Fruit fly (Drosophila melanogaster) whole organism, embryonic: Measurements from ENCODE around the gene CG5171.

ENCODE experiments used
- Atf3 ChIP-seq: fragments of 200-800 bp; sonication (Bioruptor generic); optimal IDR thresholded peaks from 3 replicates; lab custom pipeline; 2016; ENCODE audit warnings: missing biosample characterization, missing genetic modification characterization
- Blimp-1 ChIP-seq: fragments of 200-800 bp; sonication (Bioruptor generic); optimal IDR thresholded peaks from 3 replicates; lab custom pipeline; 2018; ENCODE audit warnings: missing biosample characterization, missing genetic modification characterization, mild to moderate bottlenecking, moderate library complexity, missing genetic modification reagents
- CG10267 ChIP-seq: fragments of 200-800 bp; sonication (Bioruptor generic); optimal IDR thresholded peaks from 2 replicates; lab custom pipeline; 2018; ENCODE audit warnings: missing biosample characterization, mild to moderate bottlenecking, missing genetic modification characterization, moderate library complexity
- CG12236 ChIP-seq: fragments of 200-800 bp; sonication (Bioruptor generic); optimal IDR thresholded peaks from 2 replicates; lab custom pipeline; 2016; ENCODE audit warnings: missing biosample characterization, missing genetic modification characterization
- CG12299 ChIP-seq: fragments of 200-800 bp; sonication (Bioruptor generic); optimal IDR thresholded peaks from 2 replicates; lab custom pipeline; 2018; ENCODE audit warnings: missing biosample characterization, mild to moderate bottlenecking, missing genetic modification characterization
- CG14710 ChIP-seq: fragments of 200-800 bp; sonication (Bioruptor generic); optimal IDR thresholded peaks from 3 replicates; lab custom pipeline; 2019; ENCODE audit warnings: missing biosample characterization, mild to moderate bottlenecking, missing genetic modification characterization, moderate library complexity
- CG16863 ChIP-seq: fragments of 200-800 bp; sonication (Bioruptor generic); optimal IDR thresholded peaks from 3 replicates; lab custom pipeline; 2016; ENCODE audit warnings: missing biosample characterization, missing genetic modification characterization
- CG17328 ChIP-seq: fragments of 200-800 bp; sonication (Bioruptor generic); IDR thresholded peaks from 2 replicates; pipeline ENCODE4 v1.3.6; 2022; ENCODE audit warnings: missing biosample characterization, missing genetic modification characterization
- CG2202 ChIP-seq: fragments of 200-800 bp; sonication (Bioruptor generic); optimal IDR thresholded peaks from 2 replicates; lab custom pipeline; 2018; ENCODE audit warnings: missing biosample characterization, mild to moderate bottlenecking, missing genetic modification characterization
- CG42726 ChIP-seq: fragments of 200-800 bp; sonication (Bioruptor generic); IDR thresholded peaks from 2 replicates; pipeline ENCODE4 v1.3.6; 2022; ENCODE audit warnings: missing biosample characterization, missing genetic modification characterization; ENCODE audit not compliant: partially characterized antibody
- CG4617 ChIP-seq: fragments of 200-800 bp; sonication (Bioruptor generic); optimal IDR thresholded peaks from 3 replicates; lab custom pipeline; 2016; ENCODE audit warnings: missing biosample characterization, missing genetic modification characterization, borderline replicate concordance
- CG6689 ChIP-seq: fragments of 200-800 bp; sonication (Bioruptor generic); IDR thresholded peaks from 2 replicates; pipeline ENCODE4 v1.3.6; 2022; ENCODE audit warnings: missing biosample characterization, missing genetic modification characterization
- CG7357 ChIP-seq: fragments of 200-800 bp; sonication (Bioruptor generic); IDR thresholded peaks from 3 replicates; pipeline ENCODE4 v1.3.6; 2022; ENCODE audit warnings: missing biosample characterization, missing genetic modification characterization
- CG7963 ChIP-seq: fragments of 200-800 bp; sonication (Bioruptor generic); IDR thresholded peaks from 3 replicates; pipeline ENCODE4 v1.3.6; 2022; ENCODE audit warnings: missing biosample characterization, missing genetic modification characterization; ENCODE audit not compliant: partially characterized antibody
- CG8290 ChIP-seq, 3 experiments: fragments of 200-800 bp; sonication (Bioruptor generic); optimal IDR thresholded peaks; 2 replicates each; lab custom pipeline; 2016 to 2019; ENCODE audit warnings: missing biosample characterization in 3 of 3, missing genetic modification characterization in 3 of 3, mild to moderate bottlenecking in 2 of 3, moderate library complexity in 1 of 3
- CTCF ChIP-seq: fragments of 200-800 bp; sonication (Bioruptor generic); optimal IDR thresholded peaks from 2 replicates; lab custom pipeline; 2017; ENCODE audit warnings: missing biosample characterization, mild to moderate bottlenecking, missing genetic modification characterization, moderate library complexity
- Dfd ChIP-seq, 2 experiments: fragments of >200 bp; optimal IDR thresholded peaks; 2 replicates each; lab custom pipeline; 2017; ENCODE audit warnings: missing biosample characterization in 2 of 2, missing genetic modification characterization in 2 of 2
- Doc2 ChIP-seq: fragments of 200-800 bp; sonication (Bioruptor generic); IDR thresholded peaks from 2 replicates; pipeline ENCODE4 v1.3.6; 2022; ENCODE audit warnings: missing biosample characterization, missing genetic modification characterization
- Dref ChIP-seq: fragments of 200-800 bp; sonication (Bioruptor generic); IDR thresholded peaks from 2 replicates; pipeline ENCODE4 v1.3.6; 2022; ENCODE audit warnings: missing biosample characterization, missing genetic modification characterization
- Fer3 ChIP-seq: fragments of 200-800 bp; sonication (Bioruptor generic); optimal IDR thresholded peaks from 2 replicates; lab custom pipeline; 2018; ENCODE audit warnings: missing biosample characterization, mild to moderate bottlenecking, missing genetic modification characterization, moderate library complexity
- HLH54F ChIP-seq: fragments of 200-800 bp; sonication (Bioruptor generic); optimal IDR thresholded peaks from 3 replicates; lab custom pipeline; 2016; ENCODE audit warnings: missing biosample characterization, missing genetic modification characterization
- Hey ChIP-seq: fragments of 200-800 bp; sonication (Bioruptor generic); optimal IDR thresholded peaks from 3 replicates; lab custom pipeline; 2018; ENCODE audit warnings: missing biosample characterization, mild to moderate bottlenecking, missing genetic modification characterization
- HmgZ ChIP-seq: fragments of 200-800 bp; sonication (Bioruptor generic); optimal IDR thresholded peaks from 2 replicates; lab custom pipeline; 2018; ENCODE audit warnings: missing biosample characterization, mild to moderate bottlenecking, missing genetic modification characterization
- Lpt ChIP-seq: fragments of >200 bp; optimal IDR thresholded peaks from 2 replicates; lab custom pipeline; 2018; ENCODE audit warnings: missing biosample characterization, missing genetic modification characterization
- NfI ChIP-seq: fragments of 200-800 bp; sonication (Bioruptor generic); optimal IDR thresholded peaks from 3 replicates; lab custom pipeline; 2018; ENCODE audit warnings: missing biosample characterization, mild to moderate bottlenecking, missing genetic modification characterization, moderate library complexity
- Pdp1 ChIP-seq, 2 experiments: fragments of 200-800 bp; sonication (Bioruptor generic); optimal IDR thresholded peaks; 3 replicates each; lab custom pipeline; 2016; ENCODE audit warnings: missing biosample characterization in 2 of 2, missing genetic modification characterization in 2 of 2, mild to moderate bottlenecking in 1 of 2, moderate library complexity in 1 of 2
- Sox100B ChIP-seq: fragments of 200-800 bp; sonication (Bioruptor generic); optimal IDR thresholded peaks from 3 replicates; lab custom pipeline; 2018; ENCODE audit warnings: missing biosample characterization, mild to moderate bottlenecking, missing genetic modification characterization
- Stat92E ChIP-seq, 3 experiments: fragments of >200 bp in 2 of 3; fragments of 200-800 bp in 1 of 3; sonication (Bioruptor generic) in 1 of 3; optimal IDR thresholded peaks; 2 replicates each; lab custom pipeline; 2017 to 2019; ENCODE audit warnings: missing biosample characterization in 3 of 3, missing genetic modification characterization in 3 of 3, mild to moderate bottlenecking in 1 of 3, moderate library complexity in 1 of 3
- Taf1 ChIP-seq: fragments of 200-800 bp; sonication (Bioruptor generic); IDR thresholded peaks from 2 replicates; pipeline ENCODE4 v1.3.6; 2022; ENCODE audit warnings: missing biosample characterization, missing genetic modification characterization
- Xbp1 ChIP-seq: fragments of 200-800 bp; sonication (Bioruptor generic); optimal IDR thresholded peaks from 3 replicates; lab custom pipeline; 2016; ENCODE audit warnings: missing biosample characterization, mild to moderate bottlenecking, missing genetic modification characterization
- ara ChIP-seq: fragments of 200-800 bp; sonication (Bioruptor generic); IDR thresholded peaks from 2 replicates; pipeline ENCODE4 v1.3.6; 2022; ENCODE audit warnings: missing biosample characterization, missing genetic modification characterization
- chn ChIP-seq: fragments of 200-800 bp; sonication (Bioruptor generic); optimal IDR thresholded peaks from 2 replicates; lab custom pipeline; 2016; ENCODE audit warnings: missing biosample characterization, missing genetic modification characterization
- danr ChIP-seq: fragments of 200-800 bp; sonication (Bioruptor generic); IDR thresholded peaks from 2 replicates; pipeline ENCODE4 v1.3.6; 2022; ENCODE audit warnings: missing biosample characterization, missing genetic modification characterization
- disco-r ChIP-seq: fragments of 200-800 bp; sonication (Bioruptor generic); optimal IDR thresholded peaks from 2 replicates; lab custom pipeline; 2016; ENCODE audit warnings: missing biosample characterization, missing genetic modification characterization
- dmrt11E ChIP-seq: fragments of 200-800 bp; sonication (Bioruptor generic); optimal IDR thresholded peaks from 3 replicates; lab custom pipeline; 2018; ENCODE audit warnings: missing biosample characterization, mild to moderate bottlenecking, missing genetic modification characterization, moderate library complexity
- ewg ChIP-seq: fragments of 200-800 bp; sonication (Bioruptor generic); optimal IDR thresholded peaks from 3 replicates; lab custom pipeline; 2017; ENCODE audit warnings: mild to moderate bottlenecking, missing biosample characterization, missing genetic modification reagents, missing genetic modification characterization
- hb ChIP-seq: fragments of 200-800 bp; sonication (Bioruptor generic); IDR thresholded peaks from 3 replicates; pipeline ENCODE4 v1.3.6; 2022; ENCODE audit warnings: missing biosample characterization, missing genetic modification characterization; ENCODE audit not compliant: partially characterized antibody
- inv ChIP-seq: fragments of 200-800 bp; sonication (Bioruptor generic); IDR thresholded peaks from 2 replicates; pipeline ENCODE4 v1.3.6; 2022; ENCODE audit warnings: missing biosample characterization, missing genetic modification characterization; ENCODE audit not compliant: partially characterized antibody
- kah ChIP-seq: fragments of 200-800 bp; sonication (Bioruptor generic); optimal IDR thresholded peaks from 2 replicates; lab custom pipeline; 2018; ENCODE audit warnings: missing biosample characterization, mild to moderate bottlenecking, missing genetic modification characterization
- kay ChIP-seq: fragments of 200-800 bp; sonication (Bioruptor generic); optimal IDR thresholded peaks from 2 replicates; lab custom pipeline; 2016; ENCODE audit warnings: missing biosample characterization, missing genetic modification characterization
- klu ChIP-seq: fragments of 200-800 bp; sonication (Bioruptor generic); IDR thresholded peaks from 2 replicates; pipeline ENCODE4 v1.3.6; 2022; ENCODE audit warnings: missing biosample characterization, missing genetic modification characterization
- lbe ChIP-seq: fragments of 200-800 bp; sonication (Bioruptor generic); optimal IDR thresholded peaks from 2 replicates; lab custom pipeline; 2016; ENCODE audit warnings: missing biosample characterization, mild to moderate bottlenecking, missing genetic modification characterization
- nerfin-1 ChIP-seq: fragments of 200-800 bp; sonication (Bioruptor generic); optimal IDR thresholded peaks from 3 replicates; lab custom pipeline; 2019; ENCODE audit warnings: missing biosample characterization, mild to moderate bottlenecking, missing genetic modification characterization, moderate library complexity
- otp ChIP-seq: fragments of 200-800 bp; sonication (Bioruptor generic); IDR thresholded peaks from 3 replicates; pipeline ENCODE4, ENCODE4 v1.3.6; 2022; ENCODE audit warnings: missing biosample characterization, missing genetic modification characterization
- pb ChIP-seq: fragments of 200-800 bp; sonication (Bioruptor generic); optimal IDR thresholded peaks from 3 replicates; lab custom pipeline; 2016; ENCODE audit warnings: missing biosample characterization, missing genetic modification characterization
- pfk ChIP-seq: fragments of 200-800 bp; sonication (Bioruptor generic); optimal IDR thresholded peaks from 2 replicates; lab custom pipeline; 2018; ENCODE audit warnings: missing biosample characterization, mild to moderate bottlenecking, missing genetic modification characterization, moderate library complexity
- prd ChIP-seq, 3 experiments: fragments of >200 bp in 2 of 3; fragments of 200-800 bp in 1 of 3; sonication (Bioruptor generic) in 1 of 3; optimal IDR thresholded peaks in 2 of 3; IDR thresholded peaks in 1 of 3; 2 replicates in 2 of 3; 3 replicates in 1 of 3; pipeline versions ENCODE4 v1.3.6 to Lab custom; 2017 to 2022; ENCODE audit warnings: missing biosample characterization in 1 of 3, missing genetic modification characterization in 1 of 3
- pum ChIP-seq: fragments of 200-800 bp; sonication (Bioruptor generic); optimal IDR thresholded peaks from 2 replicates; lab custom pipeline; 2016; ENCODE audit warnings: missing biosample characterization, missing genetic modification characterization
- repo ChIP-seq: fragments of 200-800 bp; sonication (Bioruptor generic); optimal IDR thresholded peaks from 2 replicates; lab custom pipeline; 2016; ENCODE audit warnings: missing biosample characterization, missing genetic modification characterization
- wek ChIP-seq: fragments of 200-800 bp; sonication (Bioruptor generic); optimal IDR thresholded peaks from 3 replicates; lab custom pipeline; 2018; ENCODE audit warnings: missing biosample characterization, mild to moderate bottlenecking, missing genetic modification characterization, moderate library complexity

The CG5171 gene

dm6 chr2L:7395813-7396212 lies 5.3 kb upstream of the CG5171 start (continued):
- no peak for TF ChIP-seq otp (GFP tag; lab: Robert Waterston, UW)
- TF ChIP-seq hb (GFP tag; lab: Robert Waterston, UW), result no peak
- no peak for TF ChIP-seq Pdp1 (GFP tag; optimal IDR thresholded peaks at IDR 0.05; lab: Kevin White, UChicago)
- no peak for TF ChIP-seq inv (GFP tag; lab: Robert Waterston, UW)
- no peak for TF ChIP-seq CG7357 (GFP tag; lab: Robert Waterston, UW)
- no peak for TF ChIP-seq danr (GFP tag; lab: Robert Waterston, UW)
- no peak for TF ChIP-seq wek (GFP tag; lab: Kevin White, UChicago)
- no peak for TF ChIP-seq HmgZ
- no peak for TF ChIP-seq pfk (GFP tag; lab: Kevin White, UChicago)
- no peak for TF ChIP-seq CG12299 (tag; lab: Kevin White, UChicago)
- TF ChIP-seq CG4617 (GFP tag; lab: Kevin White, UChicago), result no peak
- no peak for TF ChIP-seq disco-r (GFP tag; lab: Kevin White, UChicago)
- TF ChIP-seq Dref, result no peak
- no peak for TF ChIP-seq kay (GFP tag; lab: Kevin White, UChicago)
- TF ChIP-seq NfI (GFP tag; lab: Kevin White, UChicago), result peak; percentile 59
- TF ChIP-seq CG42726 (GFP tag; lab: Robert Waterston, UW), result no peak
- TF ChIP-seq kah, result no peak
- no peak for TF ChIP-seq Doc2
- no peak for TF ChIP-seq dmrt11E (tag; lab: Kevin White, UChicago)
- no peak for TF ChIP-seq CG7963
- TF ChIP-seq CG8290 (GFP tag; optimal IDR thresholded peaks at IDR 0.05; lab: Kevin White, UChicago), result no peak
- TF ChIP-seq CG8290 (tag; optimal IDR thresholded peaks at IDR 0.05; lab: Kevin White, UChicago), result no peak
- TF ChIP-seq nerfin-1 (tag; lab: Kevin White, UChicago), result no peak
- peak; percentile 50 for TF ChIP-seq Blimp-1 (GFP tag; lab: Kevin White, UChicago)
- TF ChIP-seq repo (GFP tag; lab: Kevin White, UChicago), result no peak
- no peak for TF ChIP-seq chn (GFP tag; lab: Kevin White, UChicago)
- no peak for TF ChIP-seq CTCF
- no peak for TF ChIP-seq Lpt (GFP tag; lab: Kevin White, UChicago)
- TF ChIP-seq klu (GFP tag; lab: Robert Waterston, UW), result peak; percentile 44; the same call in 1 of the 2 replicates
- no peak for TF ChIP-seq Taf1 (GFP tag; lab: Robert Waterston, UW)
- peak; percentile 66 for TF ChIP-seq Sox100B (GFP tag; lab: Kevin White, UChicago)
- TF ChIP-seq Atf3 (GFP tag; lab: Kevin White, UChicago), result no peak
- no peak for TF ChIP-seq lbe (GFP tag; lab: Kevin White, UChicago)
- no peak for TF ChIP-seq ara (GFP tag; lab: Robert Waterston, UW)
- no peak for TF ChIP-seq Stat92E (GFP tag; optimal IDR thresholded peaks at IDR 0.05; lab: Kevin White, UChicago)
- TF ChIP-seq CG16863 (GFP tag; lab: Kevin White, UChicago), result no peak
- peak; percentile 24 for TF ChIP-seq ewg
- TF ChIP-seq CG2202 (tag; lab: Kevin White, UChicago), result no peak
- no peak for TF ChIP-seq prd (optimal IDR thresholded peaks at IDR 0.05; lab: Kevin White, UChicago)
- peak; percentile 57; the same call in 1 of the 3 replicates for TF ChIP-seq prd (GFP tag; IDR thresholded peaks at IDR 0.05; lab: Robert Waterston, UW)
- no peak for TF ChIP-seq CG12236 (GFP tag; lab: Kevin White, UChicago)
- no peak for TF ChIP-seq HLH54F (GFP tag; lab: Kevin White, UChicago)
- no peak for TF ChIP-seq Hey (tag; lab: Kevin White, UChicago)
- TF ChIP-seq CG17328, result peak; percentile 31; the same call in 1 of the 2 replicates
- no peak for TF ChIP-seq pum (GFP tag; lab: Kevin White, UChicago)
- peak; percentile 56 for TF ChIP-seq CG6689
- TF ChIP-seq Xbp1 (GFP tag; lab: Kevin White, UChicago), result peak; percentile 48
- no peak for TF ChIP-seq Dfd (GFP tag; optimal IDR thresholded peaks at IDR 0.05; lab: Kevin White, UChicago)
- no peak for TF ChIP-seq pb
- TF ChIP-seq Fer3 (tag; lab: Kevin White, UChicago), result peak; percentile 71
- TF ChIP-seq CG14710 (tag; lab: Kevin White, UChicago), result peak; percentile 11
- peak; percentile 48 for TF ChIP-seq CG10267 (tag; lab: Kevin White, UChicago)
